Worm (Caenorhabditis elegans): ENCODE measurements around the gene C25E10.10.

DNA sequence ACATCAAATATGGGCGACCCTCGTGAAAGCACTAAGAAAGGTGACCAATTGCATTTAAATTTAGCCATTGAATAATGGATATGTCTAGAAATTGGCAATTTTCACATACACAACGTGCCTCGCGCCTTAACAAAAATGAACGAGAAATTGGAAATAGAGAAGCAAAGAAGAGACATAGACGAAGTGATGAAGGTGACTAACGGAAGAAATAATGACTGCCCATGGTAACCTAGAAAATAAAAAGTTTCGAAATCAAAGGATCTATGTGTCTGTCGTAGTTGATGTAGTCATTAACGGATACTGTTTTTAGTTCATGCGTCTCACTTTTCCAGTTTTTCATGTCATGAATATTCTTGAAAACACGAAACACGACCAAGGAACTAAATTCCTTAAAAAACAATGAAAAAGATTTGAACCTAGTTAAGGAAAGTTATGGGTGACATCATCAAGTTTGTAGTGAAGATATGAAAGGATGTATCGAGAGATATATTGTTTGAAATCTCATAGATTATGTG, 22.0 kb upstream of the C25E10.10 start:
- TF ChIP-seq flt-1 (GFP tag; IDR thresholded peaks at IDR 0.05) (no peak), ama-1 (optimal IDR thresholded peaks at IDR 0.05) (no peak), sea-1 (GFP tag; conservative IDR thresholded peaks at IDR 0.05) (no peak), tbx-11 (GFP tag; IDR thresholded peaks at IDR 0.05) (no peak)
